Worm (Caenorhabditis elegans): ENCODE data around the gene unc-71.
"Not testable (repeated sequence)": the region's sequence is repeated elsewhere in the genome, so short reads cannot be mapped to it uniquely, and the experiment has no call there.

Gene unc-71

ce11 chrIII:12849691-12850090 lies 41.8 kb downstream of the unc-71 start (continued):
- TF ChIP-seq snpc-1.1 (tag; optimal IDR thresholded peaks at IDR 0.05; ENCODE audit: insufficient read depth) = no peak
- no peak for TF ChIP-seq ets-4 (GFP tag; optimal IDR thresholded peaks at IDR 0.05)
- no peak for TF ChIP-seq rcor-1 (GFP tag; IDR thresholded peaks at IDR 0.05)

- TF ChIP-seq ztf-25 (GFP tag; IDR thresholded peaks at IDR 0.05) = 0 out of 2 replicates have a peak, but pooled peaks have one; percentile 22
- 0 out of 2 replicates have a peak, but pooled peaks have one; percentile 1 for TF ChIP-seq cebp-2 (GFP tag; IDR thresholded peaks at IDR 0.05)
- no peak for TF ChIP-seq ztf-22 (GFP tag; optimal IDR thresholded peaks at IDR 0.05)
- TF ChIP-seq snpc-4 (GFP tag; optimal IDR thresholded peaks at IDR 0.05) = no peak
- peak in 3 of 4 experiments; percentile 9 to 61 (median 42) for TF ChIP-seq snpc-4 (tag; optimal IDR thresholded peaks at IDR 0.05)
- TF ChIP-seq F23B12.7 (tag; optimal IDR thresholded peaks at IDR 0.05; ENCODE audit: insufficient read depth) = no peak
- TF ChIP-seq somi-1 (GFP tag; optimal IDR thresholded peaks at IDR 0.05) = peak; percentile 52
Measured at ce11 chrIII:12848981-12849589, 42.5 kb downstream of the unc-71 start.

ce11 chrIII:12848173-12848572 lies 43.4 kb downstream of the unc-71 start:
- not testable (repeated sequence) for TF ChIP-seq snpc-4 (GFP tag; optimal IDR thresholded peaks at IDR 0.05)
- peak in 2 of 4 experiments; percentile 67 to 76 for TF ChIP-seq snpc-4 (tag; optimal IDR thresholded peaks at IDR 0.05)

ce11 chrIII:12847623-12848022 lies 43.9 kb downstream of the unc-71 start:
- TF ChIP-seq Y79H2A.3 (GFP tag; conservative IDR thresholded peaks at IDR 0.05) (no peak), nhr-80 (tag; optimal IDR thresholded peaks at IDR 0.05) (peak; percentile 53), cebp-1 (GFP tag; IDR thresholded peaks at IDR 0.05) (no peak), cebp-1 (tag; optimal IDR thresholded peaks at IDR 0.05) (peak; percentile 34), F49E8.2 (tag; optimal IDR thresholded peaks at IDR 0.05; ENCODE audit: insufficient read depth) (no peak), sdz-38 (tag; optimal IDR thresholded peaks at IDR 0.05) (no peak), nfyb-1 (GFP tag; IDR thresholded peaks at IDR 0.05) (no peak), Y95B8A.8 (GFP tag; IDR thresholded peaks at IDR 0.05) (no peak)

ce11 chrIII:12842858-12843257 lies 48.7 kb downstream of the unc-71 start:
- peak; percentile 34 for TF ChIP-seq K12H6.12 (tag; optimal IDR thresholded peaks at IDR 0.05)
- no peak for TF ChIP-seq unc-62 (GFP tag; optimal IDR thresholded peaks at IDR 0.05)
- no peak for TF ChIP-seq nfyb-1 (GFP tag; IDR thresholded peaks at IDR 0.05)
- peak; percentile 74 for TF ChIP-seq somi-1 (GFP tag; optimal IDR thresholded peaks at IDR 0.05)
- no peak for TF ChIP-seq cebp-1 (GFP tag; IDR thresholded peaks at IDR 0.05)
- peak; percentile 23 for TF ChIP-seq cebp-1 (tag; optimal IDR thresholded peaks at IDR 0.05)
- peak; percentile 72 for TF ChIP-seq lin-40 (tag; optimal IDR thresholded peaks at IDR 0.05)
- TF ChIP-seq die-1 (tag; optimal IDR thresholded peaks at IDR 0.05) = peak; percentile 5
- TF ChIP-seq ztf-26 (tag; optimal IDR thresholded peaks at IDR 0.05) = peak; percentile 81
- no peak for TF ChIP-seq egrh-3 (GFP tag; IDR thresholded peaks at IDR 0.05)
- no peak for TF ChIP-seq lsy-27 (tag; optimal IDR thresholded peaks at IDR 0.05; ENCODE audit: borderline replicate concordance, insufficient read depth)
- TF ChIP-seq lin-26 (GFP tag; IDR thresholded peaks at IDR 0.05) = peak; percentile 40; the same call in 1 of the 2 replicates

- TF ChIP-seq nhr-179 (tag; optimal IDR thresholded peaks at IDR 0.05) = no peak
- TF ChIP-seq cebp-1 (GFP tag; IDR thresholded peaks at IDR 0.05) = no peak
- peak; percentile 21 for TF ChIP-seq cebp-1 (tag; optimal IDR thresholded peaks at IDR 0.05)
- TF ChIP-seq ztf-26 (tag; optimal IDR thresholded peaks at IDR 0.05) = peak; percentile 0
- TF ChIP-seq nhr-80 (tag; optimal IDR thresholded peaks at IDR 0.05) = peak; percentile 27
- TF ChIP-seq hmg-1.2 (GFP tag; IDR thresholded peaks at IDR 0.05) = peak; percentile 27; the same call in 1 of the 2 replicates
- no peak for TF ChIP-seq tlf-1 (GFP tag; optimal IDR thresholded peaks at IDR 0.05)
- TF ChIP-seq somi-1 (GFP tag; optimal IDR thresholded peaks at IDR 0.05) = peak; percentile 51
- no peak for TF ChIP-seq repo-1 (tag; optimal IDR thresholded peaks at IDR 0.05)
- TF ChIP-seq egrh-3 (GFP tag; IDR thresholded peaks at IDR 0.05) = no peak
- TF ChIP-seq lin-40 (tag; optimal IDR thresholded peaks at IDR 0.05) = peak; percentile 70
Measured at ce11 chrIII:12841328-12841727, 50.2 kb downstream of the unc-71 start.

Measured in whole organism, young adult.